Worm (Caenorhabditis elegans): ENCODE measurements around the gene trpp-12.

- TF ChIP-seq ref-1 (GFP tag; conservative IDR thresholded peaks at IDR 0.05) (no peak), ztf-29 (GFP tag; IDR thresholded peaks at IDR 0.05) (no peak), ztf-23 (GFP tag; IDR thresholded peaks at IDR 0.05) (no peak), flt-1 (GFP tag; IDR thresholded peaks at IDR 0.05) (no peak), T22C8.4 (GFP tag; IDR thresholded peaks at IDR 0.05) (no peak), med-1 (GFP tag; optimal IDR thresholded peaks at IDR 0.05; ENCODE audit: insufficient read depth) (no peak)
Measured at ce11 chrX:2443304-2443703, 33.8 kb downstream of the trpp-12 start, which contains the start of gene T07D1.3.

Measured in whole organism, midembryonic.